Worm (Caenorhabditis elegans): ENCODE data around the gene F35F11.2.
A peak's percentile ranks its signal among the peaks of the same experiment; 100 is the strongest.

DNA sequence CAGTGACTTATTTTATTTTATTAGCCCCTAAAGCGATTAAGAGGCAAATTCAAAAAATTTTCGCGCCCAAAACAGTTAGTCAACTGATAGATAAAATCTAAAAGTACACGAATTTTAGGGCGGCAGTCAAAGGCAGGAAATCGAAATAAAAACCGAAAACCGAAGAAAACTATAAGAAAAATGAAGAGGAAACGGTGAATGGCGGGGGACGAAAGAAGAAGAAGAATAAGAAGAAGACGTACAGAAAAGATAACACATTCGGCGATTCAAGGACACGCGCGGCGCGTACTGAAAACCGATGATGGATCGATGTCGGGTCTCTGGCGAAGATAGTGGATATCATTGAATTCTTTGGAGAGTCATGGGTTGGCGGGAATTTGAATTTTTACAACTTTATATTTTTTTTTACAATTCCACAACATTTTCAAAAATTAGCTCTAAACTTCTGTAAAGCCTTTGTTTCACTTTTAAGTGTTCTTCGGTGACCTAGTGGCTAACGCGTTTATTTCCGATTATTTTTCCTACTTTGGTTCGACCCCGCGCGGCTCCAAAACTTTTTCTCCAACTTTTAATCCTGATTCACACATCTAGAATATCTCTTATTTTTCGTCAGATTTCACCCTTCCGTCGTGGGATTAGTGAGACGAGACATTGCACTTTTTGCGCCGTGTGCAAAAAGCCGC is 9.0 kb upstream of the F35F11.2 start:
- TF ChIP-seq aly-2 (tag; optimal IDR thresholded peaks at IDR 0.05) (no peak), ZK546.5 (tag; optimal IDR thresholded peaks at IDR 0.05) (no peak), lsy-2 (tag; optimal IDR thresholded peaks at IDR 0.05) (no peak), ceh-82 (tag; optimal IDR thresholded peaks at IDR 0.05) (no peak), nhr-12 (tag; optimal IDR thresholded peaks at IDR 0.05) (no peak), nhr-11 (tag; optimal IDR thresholded peaks at IDR 0.05) (no peak), snpc-4 (tag; optimal IDR thresholded peaks at IDR 0.05) (no peak), unc-62 (GFP tag; optimal IDR thresholded peaks at IDR 0.05) (no peak), nhr-23 (tag; optimal IDR thresholded peaks at IDR 0.05) (no peak), alr-1 (tag; optimal IDR thresholded peaks at IDR 0.05) (no peak), fos-1 (tag; optimal IDR thresholded peaks at IDR 0.05) (peak; percentile 6), unc-39 (tag; optimal IDR thresholded peaks at IDR 0.05) (no peak), R02D3.7 (tag; optimal IDR thresholded peaks at IDR 0.05) (no peak), skn-1 (tag; optimal IDR thresholded peaks at IDR 0.05) (no peak)
